Worm (Caenorhabditis elegans) whole organism, L4 larva: ENCODE results near the gene srlf-3.

ENCODE experiments used
- F26F4.8 ChIP-seq: fragments of 200-800 bp; sonication (Bioruptor generic); conservative IDR thresholded peaks from 2 replicates; pipeline ENCODE4 v1.3.6; 2022; ENCODE audit warnings: missing genetic modification characterization, missing compliant biosample characterization
- F44E2.7 ChIP-seq: fragments of 200-800 bp; sonication (Bioruptor generic); IDR thresholded peaks from 2 replicates; pipeline ENCODE4 v2.1.2; 2022; ENCODE audit warnings: missing genetic modification characterization, missing compliant biosample characterization
- F49E8.2 ChIP-seq: sonication (generic microtip); optimal IDR thresholded peaks from 2 replicates; lab custom pipeline; 2016; ENCODE audit warnings: missing compliant biosample characterization, mild to moderate bottlenecking, missing genetic modification characterization, borderline replicate concordance
- T26A8.4 ChIP-seq: fragments of 200-800 bp; sonication (Bioruptor generic); IDR thresholded peaks from 2 replicates; pipeline ENCODE4 v1.3.6; 2022; ENCODE audit warnings: missing genetic modification characterization, missing compliant biosample characterization
- ZK337.2 ChIP-seq: fragments of 200-800 bp; sonication (Bioruptor generic); IDR thresholded peaks from 2 replicates; pipeline ENCODE4 v1.3.6; 2022; ENCODE audit warnings: missing genetic modification reagents, missing genetic modification characterization, missing compliant biosample characterization
- ZK546.5 ChIP-seq, 2 experiments: sonication (generic microtip); optimal IDR thresholded peaks; 2 replicates each; lab custom pipeline; 2017; ENCODE audit warnings: missing biosample characterization in 2 of 2, missing genetic modification characterization in 2 of 2
- aly-2 ChIP-seq: sonication (generic microtip); optimal IDR thresholded peaks from 2 replicates; lab custom pipeline; 2018; ENCODE audit warnings: missing biosample characterization, missing genetic modification characterization
- ama-1 ChIP-seq: fragments of 150-350 bp; optimal IDR thresholded peaks from 2 replicates; lab custom pipeline; 2014; ENCODE audit warnings: inconsistent platforms, mixed read lengths
- ceh-28 ChIP-seq: fragments of 150-350 bp; optimal IDR thresholded peaks from 2 replicates; lab custom pipeline; 2014; ENCODE audit warnings: missing biosample characterization, missing genetic modification reagents, missing genetic modification characterization
- ceh-32 ChIP-seq: sonication (generic microtip); optimal IDR thresholded peaks from 2 replicates; lab custom pipeline; 2016; ENCODE audit warnings: mild to moderate bottlenecking, missing genetic modification characterization, missing compliant biosample characterization; ENCODE audit not compliant: poor library complexity
- ceh-44 ChIP-seq: fragments of 200-800 bp; sonication (Bioruptor generic); IDR thresholded peaks from 2 replicates; pipeline ENCODE4 v1.3.6; 2022; ENCODE audit warnings: missing genetic modification reagents, missing genetic modification characterization, missing compliant biosample characterization
- ceh-82 ChIP-seq: sonication (generic microtip); optimal IDR thresholded peaks from 2 replicates; lab custom pipeline; 2017; ENCODE audit warnings: missing biosample characterization, missing genetic modification characterization
- cey-2 ChIP-seq: sonication (generic microtip); optimal IDR thresholded peaks from 3 replicates; lab custom pipeline; 2017; ENCODE audit warnings: missing genetic modification characterization, mild to moderate bottlenecking, missing compliant biosample characterization, antibody characterized with exemption, borderline replicate concordance; ENCODE audit not compliant: insufficient read depth
- ctbp-1 ChIP-seq: fragments of 200-800 bp; sonication (Bioruptor generic); IDR thresholded peaks from 2 replicates; pipeline ENCODE4 v1.3.6; 2022; ENCODE audit warnings: missing genetic modification reagents, missing genetic modification characterization, missing compliant biosample characterization
- daf-12 ChIP-seq: fragments of 150-350 bp; optimal IDR thresholded peaks from 2 replicates; lab custom pipeline; 2014; ENCODE audit warnings: missing biosample characterization, missing genetic modification reagents, missing genetic modification characterization
- daf-16 ChIP-seq, 3 experiments: sonication (generic microtip); optimal IDR thresholded peaks; 2 replicates each; lab custom pipeline; 2016 to 2017; ENCODE audit warnings: missing genetic modification characterization in 3 of 3, missing genetic modification reagents in 3 of 3, mild to moderate bottlenecking in 2 of 3, missing compliant biosample characterization in 2 of 3, missing biosample characterization in 1 of 3, moderate library complexity in 1 of 3
- daf-8 ChIP-seq: fragments of 200-800 bp; sonication (Bioruptor generic); IDR thresholded peaks from 2 replicates; pipeline ENCODE4 v1.3.6; 2022; ENCODE audit warnings: missing genetic modification characterization, missing compliant biosample characterization
- dmd-6 ChIP-seq: fragments of 200-800 bp; sonication (Bioruptor generic); IDR thresholded peaks from 2 replicates; pipeline ENCODE4 v1.3.6; 2022; ENCODE audit warnings: missing genetic modification reagents, missing genetic modification characterization, missing compliant biosample characterization
- duxl-1 ChIP-seq: sonication (generic microtip); optimal IDR thresholded peaks from 2 replicates; lab custom pipeline; 2016; ENCODE audit warnings: mild to moderate bottlenecking, missing genetic modification characterization, moderate library complexity, missing compliant biosample characterization; ENCODE audit not compliant: poor library complexity
- fkh-10 ChIP-seq: fragments of 150-350 bp; optimal IDR thresholded peaks from 2 replicates; lab custom pipeline; 2014; ENCODE audit warnings: missing biosample characterization, missing genetic modification reagents, missing genetic modification characterization
- fos-1 ChIP-seq: fragments of 150-350 bp; optimal IDR thresholded peaks from 2 replicates; lab custom pipeline; 2014; ENCODE audit warnings: missing biosample characterization, missing genetic modification characterization
- gei-8 ChIP-seq: fragments of 200-800 bp; sonication (Bioruptor generic); optimal IDR thresholded peaks from 2 replicates; lab custom pipeline; 2018; ENCODE audit warnings: mild to moderate bottlenecking, missing genetic modification characterization, missing compliant biosample characterization
- hmg-1.1 ChIP-seq: fragments of 200-800 bp; sonication (Bioruptor generic); IDR thresholded peaks from 2 replicates; pipeline ENCODE4 v1.3.6; 2022; ENCODE audit warnings: missing genetic modification reagents, missing genetic modification characterization, missing compliant biosample characterization
- lin-39 ChIP-seq: fragments of 150-350 bp; optimal IDR thresholded peaks from 2 replicates; lab custom pipeline; 2014; ENCODE audit warnings: missing biosample characterization, missing genetic modification reagents, missing genetic modification characterization
- mdl-1 ChIP-seq, 2 experiments: fragments of 150-350 bp in 1 of 2; sonication (generic microtip) in 1 of 2; optimal IDR thresholded peaks; 2 replicates each; lab custom pipeline; 2014 to 2017; ENCODE audit warnings: missing biosample characterization in 2 of 2, missing genetic modification characterization in 2 of 2
- mes-2 ChIP-seq: sonication (generic microtip); optimal IDR thresholded peaks from 2 replicates; lab custom pipeline; 2016; ENCODE audit warnings: missing genotype, mild to moderate bottlenecking, missing genetic modification characterization, missing compliant biosample characterization; ENCODE audit not compliant: poor library complexity, severe bottlenecking
- mxl-2 ChIP-seq: fragments of 200-800 bp; sonication (Bioruptor generic); conservative IDR thresholded peaks from 2 replicates; pipeline ENCODE4 v1.3.6; 2022; ENCODE audit warnings: missing genetic modification reagents, missing genetic modification characterization, missing compliant biosample characterization
- nhr-11 ChIP-seq: fragments of 150-350 bp; optimal IDR thresholded peaks from 2 replicates; lab custom pipeline; 2014; ENCODE audit warnings: missing biosample characterization, missing genetic modification characterization
- nhr-25 ChIP-seq: sonication (generic microtip); optimal IDR thresholded peaks from 2 replicates; lab custom pipeline; 2017; ENCODE audit warnings: missing genetic modification characterization, mild to moderate bottlenecking, missing compliant biosample characterization, antibody characterized with exemption, moderate library complexity, borderline replicate concordance; ENCODE audit not compliant: insufficient read depth
- nhr-28 ChIP-seq: fragments of 150-350 bp; optimal IDR thresholded peaks from 2 replicates; lab custom pipeline; 2014; ENCODE audit warnings: missing biosample characterization, missing genetic modification characterization
- nhr-42 ChIP-seq: fragments of 200-800 bp; sonication (Bioruptor generic); IDR thresholded peaks from 2 replicates; pipeline ENCODE4 v1.3.6; 2022; ENCODE audit warnings: missing genetic modification characterization, missing compliant biosample characterization
- pha-4 ChIP-seq, 2 experiments: fragments of 150-350 bp in 1 of 2; fragments of 200-800 bp in 1 of 2; sonication (Bioruptor generic) in 1 of 2; IDR thresholded peaks in 1 of 2; optimal IDR thresholded peaks in 1 of 2; 2 replicates each; pipeline versions ENCODE4 v1.3.6 to Lab custom; 2014 to 2022; ENCODE audit warnings: missing genetic modification characterization in 2 of 2, missing genetic modification reagents in 2 of 2, missing biosample characterization in 1 of 2, missing compliant biosample characterization in 1 of 2
- saeg-2 ChIP-seq: fragments of 200-800 bp; sonication (Bioruptor generic); IDR thresholded peaks from 2 replicates; pipeline ENCODE4 v1.3.6; 2022; ENCODE audit warnings: missing genetic modification reagents, missing genetic modification characterization, missing compliant biosample characterization
- spr-3 ChIP-seq: fragments of 200-800 bp; sonication (Bioruptor generic); optimal IDR thresholded peaks from 2 replicates; lab custom pipeline; 2018; ENCODE audit warnings: mild to moderate bottlenecking, missing genetic modification characterization, missing compliant biosample characterization
- tag-97 ChIP-seq: fragments of 200-800 bp; sonication (Bioruptor generic); IDR thresholded peaks from 2 replicates; pipeline ENCODE4 v1.3.6; 2022; ENCODE audit warnings: missing genetic modification characterization, missing compliant biosample characterization
- unc-39 ChIP-seq: sonication (generic microtip); optimal IDR thresholded peaks from 2 replicates; lab custom pipeline; 2017; ENCODE audit warnings: missing biosample characterization, missing genetic modification characterization
- vab-7 ChIP-seq: fragments of 200-800 bp; sonication (Bioruptor generic); IDR thresholded peaks from 2 replicates; pipeline ENCODE4 v1.3.6; 2022; ENCODE audit warnings: missing genetic modification reagents, missing genetic modification characterization, missing compliant biosample characterization
- zag-1 ChIP-seq: fragments of 150-350 bp; optimal IDR thresholded peaks from 2 replicates; lab custom pipeline; 2014; ENCODE audit warnings: missing biosample characterization, missing genetic modification characterization
- zfp-2 ChIP-seq: sonication (generic microtip); optimal IDR thresholded peaks from 2 replicates; lab custom pipeline; 2016; ENCODE audit warnings: mild to moderate bottlenecking, missing genetic modification characterization, missing compliant biosample characterization
- zip-11 ChIP-seq: fragments of 200-800 bp; sonication (Bioruptor generic); IDR thresholded peaks from 2 replicates; pipeline ENCODE4 v1.3.6; 2022; ENCODE audit warnings: missing genetic modification characterization, missing compliant biosample characterization

Gene srlf-3

ce11 chrIV:8450534-8450933, 36.7 kb upstream of the srlf-3 start (continued):
- TF ChIP-seq pha-4 (GFP tag; IDR thresholded peaks at IDR 0.05; lab: Robert Waterston, UW) (no peak), pha-4 (tag; optimal IDR thresholded peaks at IDR 0.05; lab: Kevin White, UChicago) (no peak), T26A8.4 (no peak), unc-39 (no peak), spr-3 (GFP tag; lab: Kevin White, UChicago) (no peak), aly-2 (tag; lab: Kevin White, UChicago) (no peak), hmg-1.1 (GFP tag; lab: Robert Waterston, UW) (no peak), fkh-10 (no peak), nhr-11 (tag; lab: Kevin White, UChicago) (no peak), nhr-42 (GFP tag; lab: Robert Waterston, UW) (no peak), ctbp-1 (no peak), duxl-1 (tag; lab: Kevin White, UChicago) (no peak), cey-2 (no peak), mdl-1 (tag; optimal IDR thresholded peaks at IDR 0.05; lab: Kevin White, UChicago) (peak in 1 of 2 experiments; percentile 23), ama-1 (lab: Kevin White, UChicago) (no peak), nhr-28 (tag; lab: Kevin White, UChicago) (peak; percentile 79), ZK337.2 (GFP tag; lab: Robert Waterston, UW) (no peak), dmd-6 (GFP tag; lab: Robert Waterston, UW) (peak; percentile 60), zip-11 (GFP tag; lab: Robert Waterston, UW) (no peak), fos-1 (tag; lab: Kevin White, UChicago) (no peak), ZK546.5 (tag; optimal IDR thresholded peaks at IDR 0.05; lab: Kevin White, UChicago) (no peak), zfp-2 (tag; lab: Kevin White, UChicago) (no peak), ceh-82 (tag; lab: Kevin White, UChicago) (no peak), vab-7 (GFP tag; lab: Robert Waterston, UW) (no peak), nhr-25 (tag; lab: Kevin White, UChicago) (no peak), ceh-32 (tag; lab: Kevin White, UChicago) (no peak), F49E8.2 (tag; lab: Kevin White, UChicago) (no peak), daf-12 (tag; lab: Kevin White, UChicago) (no peak), ceh-44 (GFP tag; lab: Robert Waterston, UW) (no peak), lin-39 (tag; lab: Kevin White, UChicago) (no peak), F44E2.7 (GFP tag; lab: Robert Waterston, UW) (no peak), ceh-28 (no peak), zag-1 (tag; lab: Kevin White, UChicago) (no peak), mes-2 (tag; lab: Kevin White, UChicago) (no peak), saeg-2 (GFP tag; lab: Robert Waterston, UW) (no peak), F26F4.8 (GFP tag; lab: Robert Waterston, UW) (no peak), gei-8 (GFP tag; lab: Kevin White, UChicago) (no peak), tag-97 (GFP tag; lab: Robert Waterston, UW) (no peak), daf-8 (GFP tag; lab: Robert Waterston, UW) (no peak), daf-16 (GFP tag; optimal IDR thresholded peaks at IDR 0.05; lab: Kevin White, UChicago) (no peak), daf-16 (tag; optimal IDR thresholded peaks at IDR 0.05; lab: Kevin White, UChicago) (peak; percentile 62), mxl-2 (GFP tag; lab: Robert Waterston, UW) (no peak)
